Fruit fly (Drosophila melanogaster) whole organism, pupa: Measurements from ENCODE around the gene mRRF1.

Experiments
- CG10348 ChIP-seq: fragments of 200-800 bp; sonication (Bioruptor generic); IDR thresholded peaks from 2 replicates; pipeline ENCODE4 v1.3.6; 2022; ENCODE audit warnings: missing biosample characterization, missing genetic modification characterization
- CG12605 ChIP-seq: fragments of 200-800 bp; sonication (Bioruptor generic); IDR thresholded peaks from 2 replicates; pipeline ENCODE4 v1.3.6; 2022; ENCODE audit warnings: missing biosample characterization, missing genetic modification characterization
- CG15710 ChIP-seq: fragments of 200-800 bp; sonication (Bioruptor generic); optimal IDR thresholded peaks from 2 replicates; lab custom pipeline; 2018; ENCODE audit warnings: missing biosample characterization, mild to moderate bottlenecking, missing genetic modification characterization, moderate library complexity
- CG8301 ChIP-seq: fragments of 200-800 bp; sonication (Bioruptor generic); optimal IDR thresholded peaks from 2 replicates; lab custom pipeline; 2018; ENCODE audit warnings: missing biosample characterization, mild to moderate bottlenecking, missing genetic modification characterization
- CG9948 ChIP-seq: fragments of 200-800 bp; sonication (Bioruptor generic); optimal IDR thresholded peaks from 2 replicates; lab custom pipeline; 2018; ENCODE audit warnings: missing biosample characterization, mild to moderate bottlenecking, missing genetic modification characterization, moderate library complexity
- Pif1B ChIP-seq: fragments of 200-800 bp; sonication (Bioruptor generic); optimal IDR thresholded peaks from 3 replicates; lab custom pipeline; 2016; ENCODE audit warnings: missing biosample characterization, missing genetic modification characterization
- fd96Ca ChIP-seq: fragments of 200-800 bp; sonication (Bioruptor generic); IDR thresholded peaks from 3 replicates; pipeline ENCODE4 v1.3.6; 2022; ENCODE audit warnings: missing biosample characterization, missing genetic modification characterization
- gl ChIP-seq: fragments of 200-800 bp; sonication (Bioruptor generic); optimal IDR thresholded peaks from 2 replicates; lab custom pipeline; 2018; ENCODE audit warnings: missing biosample characterization, mild to moderate bottlenecking, missing genetic modification characterization

- TF ChIP-seq CG15710 (no peak), CG10348 (GFP tag; lab: Robert Waterston, UW) (no peak), Pif1B (no peak), gl (tag; lab: Kevin White, UChicago) (no peak), fd96Ca (no peak), CG8301 (tag; lab: Kevin White, UChicago) (no peak), CG9948 (tag; lab: Kevin White, UChicago) (no peak), CG12605 (no peak)
Observed at dm6 chr3L:9356138-9356753, 7.9 kb upstream of the mRRF1 start.
